Worm (Caenorhabditis elegans): Measurements from ENCODE around the gene srh-76.

Gene srh-76

ce11 chrV:5822968-5823367 is 10.7 kb upstream of the srh-76 start:
- TF ChIP-seq him-1 (tag; optimal IDR thresholded peaks at IDR 0.05) = no peak
- no peak for TF ChIP-seq dao-5 (tag; optimal IDR thresholded peaks at IDR 0.05)
- TF ChIP-seq W03F9.2 (tag; optimal IDR thresholded peaks at IDR 0.05) = no peak

- TF ChIP-seq him-1 (tag; optimal IDR thresholded peaks at IDR 0.05) = no peak
- no peak for TF ChIP-seq W03F9.2 (tag; optimal IDR thresholded peaks at IDR 0.05)
- TF ChIP-seq dao-5 (tag; optimal IDR thresholded peaks at IDR 0.05) = no peak
Observed at ce11 chrV:5825478-5825877, 8.2 kb upstream of the srh-76 start.

- TF ChIP-seq dao-5 (tag; optimal IDR thresholded peaks at IDR 0.05) = no peak
- no peak for TF ChIP-seq W03F9.2 (tag; optimal IDR thresholded peaks at IDR 0.05)
- TF ChIP-seq him-1 (tag; optimal IDR thresholded peaks at IDR 0.05) = no peak
Observed at ce11 chrV:5826592-5826991, 7.0 kb upstream of the srh-76 start, which contains the start of gene let-418. Gene let-418 (plus strand): TSS chrV:5826833.

ce11 chrV:5831253-5831652 is 2.4 kb upstream of the srh-76 start:
- no peak for TF ChIP-seq W03F9.2 (tag; optimal IDR thresholded peaks at IDR 0.05)
- no peak for TF ChIP-seq dao-5 (tag; optimal IDR thresholded peaks at IDR 0.05)
- TF ChIP-seq him-1 (tag; optimal IDR thresholded peaks at IDR 0.05) = no peak

ce11 chrV:5832799-5833198 is 832 bp upstream of the srh-76 start:
- TF ChIP-seq dao-5 (tag; optimal IDR thresholded peaks at IDR 0.05) (no peak), him-1 (tag; optimal IDR thresholded peaks at IDR 0.05) (no peak), W03F9.2 (tag; optimal IDR thresholded peaks at IDR 0.05) (no peak)

- no peak for TF ChIP-seq him-1 (tag; optimal IDR thresholded peaks at IDR 0.05)
- TF ChIP-seq W03F9.2 (tag; optimal IDR thresholded peaks at IDR 0.05) = no peak
Observed at ce11 chrV:5835397-5835796, 1.8 kb downstream of the srh-76 start.

ce11 chrV:5835979-5836615 is 2.5 kb downstream of the srh-76 start:
- TF ChIP-seq him-1 (tag; optimal IDR thresholded peaks at IDR 0.05) (no peak), dao-5 (tag; optimal IDR thresholded peaks at IDR 0.05) (no peak), W03F9.2 (tag; optimal IDR thresholded peaks at IDR 0.05) (no peak)

ce11 chrV:5836616-5836982 is 3.0 kb downstream of the srh-76 start, which contains the start of gene col-140:
Gene col-140 (minus strand): TSS chrV:5836834.
- no peak for TF ChIP-seq W03F9.2 (tag; optimal IDR thresholded peaks at IDR 0.05)
- TF ChIP-seq him-1 (tag; optimal IDR thresholded peaks at IDR 0.05) = no peak
- TF ChIP-seq dao-5 (tag; optimal IDR thresholded peaks at IDR 0.05) = no peak

- TF ChIP-seq dao-5 (tag; optimal IDR thresholded peaks at IDR 0.05) (no peak), W03F9.2 (tag; optimal IDR thresholded peaks at IDR 0.05) (no peak), him-1 (tag; optimal IDR thresholded peaks at IDR 0.05) (no peak)
Observed at ce11 chrV:5838576-5839366, 5.1 kb downstream of the srh-76 start, which contains the start of gene F26F12.2. Gene F26F12.2 (minus strand): TSS chrV:5838613.

- TF ChIP-seq him-1 (tag; optimal IDR thresholded peaks at IDR 0.05) (no peak), W03F9.2 (tag; optimal IDR thresholded peaks at IDR 0.05) (no peak)
Observed at ce11 chrV:5840939-5841338, 7.3 kb downstream of the srh-76 start.

ce11 chrV:5842507-5843144 is 9.0 kb downstream of the srh-76 start:
- TF ChIP-seq dao-5 (tag; optimal IDR thresholded peaks at IDR 0.05) (no peak), W03F9.2 (tag; optimal IDR thresholded peaks at IDR 0.05) (no peak), him-1 (tag; optimal IDR thresholded peaks at IDR 0.05) (no peak)

ce11 chrV:5843415-5844337 is 10.0 kb downstream of the srh-76 start:
- TF ChIP-seq dao-5 (tag; optimal IDR thresholded peaks at IDR 0.05) = no peak
- TF ChIP-seq W03F9.2 (tag; optimal IDR thresholded peaks at IDR 0.05) = no peak
- no peak for TF ChIP-seq him-1 (tag; optimal IDR thresholded peaks at IDR 0.05)

- TF ChIP-seq him-1 (tag; optimal IDR thresholded peaks at IDR 0.05) = peak; percentile 21
- no peak for TF ChIP-seq dao-5 (tag; optimal IDR thresholded peaks at IDR 0.05)
- peak; percentile 28 for TF ChIP-seq W03F9.2 (tag; optimal IDR thresholded peaks at IDR 0.05)
Observed at ce11 chrV:5844349-5844760, 10.7 kb downstream of the srh-76 start.
